Worm (Caenorhabditis elegans): Measurements from ENCODE around the gene M01F1.9.
A peak's percentile ranks its signal among the peaks of the same experiment; 100 is the strongest.

M01F1.9 gene

DNA sequence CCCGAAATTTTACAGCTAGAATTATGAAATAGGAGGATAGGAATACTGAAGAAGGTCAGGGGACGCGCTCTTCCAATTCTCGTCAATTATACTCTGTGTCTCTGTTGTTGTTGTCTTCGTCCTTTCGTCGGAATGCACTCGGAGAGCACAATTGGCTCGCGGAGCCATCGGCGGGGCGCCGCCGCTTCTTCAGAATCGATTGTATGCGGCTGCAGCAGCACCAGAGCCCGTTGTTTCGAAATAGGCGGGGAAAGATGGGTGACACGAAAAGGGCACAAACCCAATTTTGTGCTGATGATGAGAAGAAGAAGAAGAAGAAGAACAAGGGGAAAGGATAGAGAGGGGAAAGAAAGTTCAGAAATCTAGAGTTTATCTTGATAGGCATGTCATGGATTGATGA is 43.2 kb upstream of the M01F1.9 start (continued):
- TF ChIP-seq dmd-6 (GFP tag; IDR thresholded peaks at IDR 0.05) (no peak), dve-1 (tag; optimal IDR thresholded peaks at IDR 0.05; ENCODE audit: insufficient read depth) (no peak), nhr-41 (GFP tag; IDR thresholded peaks at IDR 0.05) (no peak), rbr-2 (tag; optimal IDR thresholded peaks at IDR 0.05) (peak; percentile 30), saeg-2 (GFP tag; IDR thresholded peaks at IDR 0.05) (no peak), dmd-9 (GFP tag; IDR thresholded peaks at IDR 0.05) (no peak), nhr-11 (tag; optimal IDR thresholded peaks at IDR 0.05) (no peak)

- TF ChIP-seq lin-38 (GFP tag; IDR thresholded peaks at IDR 0.05) (no peak), ceh-32 (tag; optimal IDR thresholded peaks at IDR 0.05; ENCODE audit: poor library complexity) (no peak), mxl-2 (GFP tag; conservative IDR thresholded peaks at IDR 0.05) (no peak), mdt-29 (GFP tag; IDR thresholded peaks at IDR 0.05) (no peak), ztf-7 (tag; optimal IDR thresholded peaks at IDR 0.05) (no peak), egl-43 (GFP tag; IDR thresholded peaks at IDR 0.05) (no peak), zfp-2 (tag; optimal IDR thresholded peaks at IDR 0.05) (no peak), zip-2 (tag; optimal IDR thresholded peaks at IDR 0.05) (no peak), aha-1 (tag) (no peak)
Observed at ce11 chrIII:3541539-3541938, 42.7 kb upstream of the M01F1.9 start, which contains the start of gene ben-1. ben-1 (minus strand) TSS chrIII:3541639.

ce11 chrIII:3541093-3541492 is 42.2 kb upstream of the M01F1.9 start:
- no peak for TF ChIP-seq mes-2 (tag; optimal IDR thresholded peaks at IDR 0.05; ENCODE audit: poor library complexity, severe bottlenecking)
- TF ChIP-seq D1046.2 (GFP tag; IDR thresholded peaks at IDR 0.05): no peak
- TF ChIP-seq aha-1 (tag): peak; percentile 22
- TF ChIP-seq fos-1 (tag; optimal IDR thresholded peaks at IDR 0.05): no peak
- TF ChIP-seq daf-19 (GFP tag; conservative IDR thresholded peaks at IDR 0.05): no peak

ce11 chrIII:3540424-3540823 is 41.6 kb upstream of the M01F1.9 start:
- TF ChIP-seq nhr-77 (tag; optimal IDR thresholded peaks at IDR 0.05): peak; percentile 73
- no peak for TF ChIP-seq ceh-62 (tag; optimal IDR thresholded peaks at IDR 0.05)
- TF ChIP-seq unc-130 (GFP tag; optimal IDR thresholded peaks at IDR 0.05): peak; percentile 72
- TF ChIP-seq dpl-1 (GFP tag; optimal IDR thresholded peaks at IDR 0.05): peak; percentile 57
- 0 out of 2 replicates have a peak, but pooled peaks have one; percentile 33 for TF ChIP-seq ZK337.2 (GFP tag; IDR thresholded peaks at IDR 0.05)
- peak; percentile 18; the same call in 1 of the 2 replicates for TF ChIP-seq dmd-6 (GFP tag; IDR thresholded peaks at IDR 0.05)
- no peak for TF ChIP-seq lin-39 (tag; optimal IDR thresholded peaks at IDR 0.05)
- TF ChIP-seq hif-1 (tag; optimal IDR thresholded peaks at IDR 0.05): peak in 1 of 2 experiments; percentile 68
- TF ChIP-seq aly-2 (tag; optimal IDR thresholded peaks at IDR 0.05): no peak
- TF ChIP-seq lsy-2 (tag; optimal IDR thresholded peaks at IDR 0.05): peak in 1 of 2 experiments; percentile 72
- no peak for TF ChIP-seq ceh-82 (tag; optimal IDR thresholded peaks at IDR 0.05)
- TF ChIP-seq rbr-2 (tag; optimal IDR thresholded peaks at IDR 0.05): peak; percentile 28
- no peak for TF ChIP-seq pha-4 (GFP tag; IDR thresholded peaks at IDR 0.05)
- no peak for TF ChIP-seq pha-4 (tag; optimal IDR thresholded peaks at IDR 0.05)
- TF ChIP-seq mdt-29 (GFP tag; IDR thresholded peaks at IDR 0.05): no peak
- no peak for TF ChIP-seq D1046.2 (GFP tag; IDR thresholded peaks at IDR 0.05)
- TF ChIP-seq R02D3.7 (tag; optimal IDR thresholded peaks at IDR 0.05): no peak
- TF ChIP-seq jun-1 (tag; optimal IDR thresholded peaks at IDR 0.05): no peak
- no peak for TF ChIP-seq Y5F2A.4 (GFP tag; optimal IDR thresholded peaks at IDR 0.05)
- peak; percentile 25 for TF ChIP-seq hlh-30 (tag; optimal IDR thresholded peaks at IDR 0.05; ENCODE audit: insufficient read depth)
- TF ChIP-seq mes-2 (tag; optimal IDR thresholded peaks at IDR 0.05; ENCODE audit: poor library complexity, severe bottlenecking): peak; percentile 91
- no peak for TF ChIP-seq ztf-11 (tag; optimal IDR thresholded peaks at IDR 0.05)
- TF ChIP-seq lin-38 (GFP tag; IDR thresholded peaks at IDR 0.05): peak; percentile 94
- no peak for TF ChIP-seq madf-5 (GFP tag; IDR thresholded peaks at IDR 0.05)
- TF ChIP-seq lir-3 (tag; optimal IDR thresholded peaks at IDR 0.05): no peak
- TF ChIP-seq mep-1 (tag; optimal IDR thresholded peaks at IDR 0.05): peak; percentile 69
- peak; percentile 59 for TF ChIP-seq hmg-1.1 (GFP tag; IDR thresholded peaks at IDR 0.05)
- peak; percentile 18 for TF ChIP-seq nhr-6 (tag; optimal IDR thresholded peaks at IDR 0.05)
- peak; percentile 39 for TF ChIP-seq nhr-28 (tag; optimal IDR thresholded peaks at IDR 0.05)

Measured in whole organism, L4 larva.